Worm (Caenorhabditis elegans) whole organism, young adult: ENCODE measurements around the gene F28F9.2.

Experiments
- B0035.1 ChIP-seq: sonication (generic microtip); optimal IDR thresholded peaks from 2 replicates; lab custom pipeline; 2016; ENCODE audit warnings: missing genetic modification characterization, mild to moderate bottlenecking, missing compliant biosample characterization, missing genotype, missing genetic modification reagents
- Y53G8AR.9 ChIP-seq: fragments of 200-800 bp; sonication (Bioruptor generic); conservative IDR thresholded peaks from 2 replicates; pipeline ENCODE4 v1.3.6; 2022; ENCODE audit warnings: missing genetic modification reagents, missing genetic modification characterization, missing compliant biosample characterization

- no peak for TF ChIP-seq Y53G8AR.9 (GFP tag; lab: Robert Waterston, UW)
- no peak for TF ChIP-seq B0035.1
Observed at ce11 chrIV:3862948-3863347, 23.4 kb downstream of the F28F9.2 start.
